Fruit fly (Drosophila melanogaster): Measurements from ENCODE around the gene CG32202.

CG32202 gene

dm6 chr3L:18683846-18684245 lies 1.9 kb downstream of the CG32202 start, which contains the start of gene Chmp1:
Gene Chmp1, minus strand, starts transcription at chr3L:18684061.
- TF ChIP-seq Ets98B (GFP tag; IDR thresholded peaks at IDR 0.05) (no peak), Pif1A (GFP tag; optimal IDR thresholded peaks at IDR 0.05) (no peak), fd96Ca (GFP tag; IDR thresholded peaks at IDR 0.05) (no peak), CG8159 (tag; optimal IDR thresholded peaks at IDR 0.05) (no peak), gl (tag; optimal IDR thresholded peaks at IDR 0.05) (no peak), Snoo (tag; optimal IDR thresholded peaks at IDR 0.05) (no peak), CG12605 (GFP tag; IDR thresholded peaks at IDR 0.05) (no peak), CG4496 (GFP tag; IDR thresholded peaks at IDR 0.05) (no peak), CG8301 (tag; optimal IDR thresholded peaks at IDR 0.05) (no peak), CG14655 (GFP tag; optimal IDR thresholded peaks at IDR 0.05) (no peak), Pif1B (GFP tag; optimal IDR thresholded peaks at IDR 0.05) (no peak), CG32121 (GFP tag; IDR thresholded peaks at IDR 0.05) (no peak), CG34367 (tag; optimal IDR thresholded peaks at IDR 0.05) (no peak), CG9948 (tag; optimal IDR thresholded peaks at IDR 0.05) (no peak), EcR (GFP tag; optimal IDR thresholded peaks at IDR 0.05) (no peak), CG13204 (GFP tag; optimal IDR thresholded peaks at IDR 0.05) (no peak), rn (GFP tag; IDR thresholded peaks at IDR 0.05) (no peak), D1 (tag; optimal IDR thresholded peaks at IDR 0.05) (no peak), CG15710 (tag; optimal IDR thresholded peaks at IDR 0.05) (no peak), CG10348 (GFP tag; IDR thresholded peaks at IDR 0.05) (no peak)

dm6 chr3L:18686220-18686801 lies 4.3 kb downstream of the CG32202 start, which contains the start of gene Cyp12c1:
Gene Cyp12c1, minus strand, starts transcription at chr3L:18686319.
- TF ChIP-seq CG4496 (GFP tag; IDR thresholded peaks at IDR 0.05) (no peak), CG12605 (GFP tag; IDR thresholded peaks at IDR 0.05) (no peak), Pif1A (GFP tag; optimal IDR thresholded peaks at IDR 0.05) (no peak), fd96Ca (GFP tag; IDR thresholded peaks at IDR 0.05) (no peak), CG9948 (tag; optimal IDR thresholded peaks at IDR 0.05) (no peak), gl (tag; optimal IDR thresholded peaks at IDR 0.05) (no peak)

DNA sequence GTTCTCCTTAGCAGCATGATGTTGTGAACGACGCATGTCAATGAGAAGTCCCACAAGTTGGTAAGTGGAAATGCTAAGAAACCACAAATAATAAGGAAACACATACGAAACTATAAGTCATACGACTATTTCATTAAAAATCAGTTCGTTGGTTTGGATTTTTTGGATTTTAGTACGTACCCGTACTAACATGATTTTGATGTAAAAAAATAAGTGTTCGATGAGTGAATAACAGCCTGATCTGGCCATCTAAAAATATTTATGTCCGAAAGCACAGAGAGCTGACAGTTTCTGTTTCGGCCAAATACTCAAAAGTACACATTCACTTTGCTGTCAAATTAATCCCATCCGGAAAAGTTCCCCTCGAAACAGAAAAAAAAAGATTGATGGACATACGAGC lies 11.9 kb downstream of the CG32202 start, which contains the start of gene CG6893:
Gene CG6893 (plus strand): TSS at position 301 of the 400 bp plus-strand sequence.
- TF ChIP-seq D1 (tag; optimal IDR thresholded peaks at IDR 0.05) = no peak
- no peak for TF ChIP-seq CG13204 (GFP tag; optimal IDR thresholded peaks at IDR 0.05)
- no peak for TF ChIP-seq CG14655 (GFP tag; optimal IDR thresholded peaks at IDR 0.05)
- TF ChIP-seq Snoo (tag; optimal IDR thresholded peaks at IDR 0.05) = no peak
- TF ChIP-seq CG9948 (tag; optimal IDR thresholded peaks at IDR 0.05) = no peak
- TF ChIP-seq CG8301 (tag; optimal IDR thresholded peaks at IDR 0.05) = no peak
- TF ChIP-seq CG34367 (tag; optimal IDR thresholded peaks at IDR 0.05) = no peak
- no peak for TF ChIP-seq rn (GFP tag; IDR thresholded peaks at IDR 0.05)
- no peak for TF ChIP-seq gl (tag; optimal IDR thresholded peaks at IDR 0.05)
- no peak for TF ChIP-seq Ets98B (GFP tag; IDR thresholded peaks at IDR 0.05)
- TF ChIP-seq CG15710 (tag; optimal IDR thresholded peaks at IDR 0.05) = no peak
- TF ChIP-seq CG32121 (GFP tag; IDR thresholded peaks at IDR 0.05) = no peak
- no peak for TF ChIP-seq Pif1A (GFP tag; optimal IDR thresholded peaks at IDR 0.05)
- no peak for TF ChIP-seq CG12605 (GFP tag; IDR thresholded peaks at IDR 0.05)
- TF ChIP-seq CG8159 (tag; optimal IDR thresholded peaks at IDR 0.05) = no peak
- TF ChIP-seq EcR (GFP tag; optimal IDR thresholded peaks at IDR 0.05) = no peak

DNA sequence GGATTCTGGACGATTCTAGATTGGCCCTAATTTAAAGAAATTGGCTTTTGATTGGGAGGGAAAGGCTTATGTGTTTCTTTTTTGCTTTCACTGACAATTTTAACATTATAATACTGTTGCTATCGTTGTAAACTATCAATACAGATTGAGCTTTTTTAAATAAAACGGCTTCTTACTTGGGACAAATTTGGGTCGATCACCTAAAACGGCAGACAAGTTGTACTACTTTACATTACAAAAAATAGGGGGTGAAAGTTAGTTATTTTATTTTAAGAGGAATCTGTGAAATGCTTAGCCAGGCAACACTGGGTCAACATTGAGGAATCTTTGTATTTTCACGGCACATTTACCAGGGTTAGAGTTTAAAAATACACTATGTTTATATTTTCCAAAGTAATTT lies 16.3 kb downstream of the CG32202 start, which contains the start of gene Dic4:
Gene Dic4 (minus strand): TSS at position 101 of the 400 bp plus-strand sequence.
- no peak for TF ChIP-seq CG15710 (tag; optimal IDR thresholded peaks at IDR 0.05)
- no peak for TF ChIP-seq D1 (tag; optimal IDR thresholded peaks at IDR 0.05)
- TF ChIP-seq Pif1A (GFP tag; optimal IDR thresholded peaks at IDR 0.05) = no peak
- TF ChIP-seq Ets98B (GFP tag; IDR thresholded peaks at IDR 0.05) = no peak
- TF ChIP-seq CG10348 (GFP tag; IDR thresholded peaks at IDR 0.05) = no peak
- no peak for TF ChIP-seq CG14655 (GFP tag; optimal IDR thresholded peaks at IDR 0.05)
- TF ChIP-seq gl (tag; optimal IDR thresholded peaks at IDR 0.05) = no peak
- TF ChIP-seq EcR (GFP tag; optimal IDR thresholded peaks at IDR 0.05) = no peak
- TF ChIP-seq rn (GFP tag; IDR thresholded peaks at IDR 0.05) = no peak
- TF ChIP-seq CG4496 (GFP tag; IDR thresholded peaks at IDR 0.05) = no peak
- TF ChIP-seq CG13204 (GFP tag; optimal IDR thresholded peaks at IDR 0.05) = no peak

DNA sequence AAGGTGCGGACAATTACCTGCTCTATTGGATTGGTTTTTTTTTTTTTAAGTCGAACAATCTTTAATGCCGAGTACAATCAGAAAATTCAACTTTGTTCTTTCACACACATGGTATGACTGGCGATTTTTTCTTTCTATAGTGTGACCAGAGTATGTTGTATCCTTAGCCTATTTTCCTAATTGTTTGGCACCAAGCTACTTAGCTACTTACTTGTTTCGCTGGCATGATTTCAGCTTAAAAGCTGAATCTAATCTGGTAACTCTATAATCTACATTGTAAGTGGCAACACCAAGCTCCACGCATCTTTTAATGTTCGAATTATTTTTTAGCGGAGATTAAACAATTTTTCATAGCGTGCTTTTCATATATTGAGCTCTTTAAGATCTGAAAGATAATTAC lies 41.2 kb downstream of the CG32202 start, which contains the start of gene CG12477:
Gene CG12477 (minus strand): TSS at position 101 of the 400 bp plus-strand sequence.
- no peak for TF ChIP-seq CG8159 (tag; optimal IDR thresholded peaks at IDR 0.05)
